Worm (Caenorhabditis elegans) whole organism, late embryonic: Measurements from ENCODE around the gene txbp-3.
A peak's percentile ranks its signal among the peaks of the same experiment; 100 is the strongest.

Experiments
- C38D4.7 ChIP-seq: fragments of 200-800 bp; sonication (Bioruptor generic); optimal IDR thresholded peaks from 2 replicates; lab custom pipeline; 2018; ENCODE audit warnings: mild to moderate bottlenecking, missing genetic modification characterization, moderate library complexity, missing compliant biosample characterization
- F13H6.1 ChIP-seq: sonication (generic microtip); optimal IDR thresholded peaks from 2 replicates; lab custom pipeline; 2016; ENCODE audit warnings: missing genetic modification characterization, missing compliant biosample characterization
- K09A11.1 ChIP-seq: sonication (generic microtip); optimal IDR thresholded peaks from 2 replicates; lab custom pipeline; 2017; ENCODE audit warnings: antibody characterized with exemption, mild to moderate bottlenecking, missing genetic modification characterization, missing compliant biosample characterization; ENCODE audit not compliant: insufficient read depth
- T23F11.4 ChIP-seq: fragments of 200-800 bp; sonication (Bioruptor generic); optimal IDR thresholded peaks from 2 replicates; lab custom pipeline; 2018; ENCODE audit warnings: mild to moderate bottlenecking, missing genetic modification characterization, missing compliant biosample characterization
- ahr-1 ChIP-seq: sonication (generic microtip); optimal IDR thresholded peaks from 2 replicates; lab custom pipeline; 2016; ENCODE audit warnings: missing genetic modification characterization, missing compliant biosample characterization
- ceh-2 ChIP-seq: sonication (generic microtip); optimal IDR thresholded peaks from 2 replicates; lab custom pipeline; 2016; ENCODE audit warnings: missing genotype, missing genetic modification characterization, missing compliant biosample characterization
- ceh-24 ChIP-seq: sonication (generic microtip); optimal IDR thresholded peaks from 2 replicates; lab custom pipeline; 2016; ENCODE audit warnings: mild to moderate bottlenecking, missing genetic modification characterization, missing compliant biosample characterization
- ceh-30 ChIP-seq: fragments of 150-350 bp; optimal IDR thresholded peaks from 2 replicates; lab custom pipeline; 2014; ENCODE audit warnings: missing biosample characterization, missing genetic modification characterization
- ceh-31 ChIP-seq: sonication (generic microtip); optimal IDR thresholded peaks from 2 replicates; lab custom pipeline; 2016; ENCODE audit warnings: missing genetic modification characterization, missing compliant biosample characterization
- ceh-34 ChIP-seq: sonication (generic microtip); optimal IDR thresholded peaks from 2 replicates; lab custom pipeline; 2016; ENCODE audit warnings: mild to moderate bottlenecking, missing genetic modification characterization, missing compliant biosample characterization
- ceh-6 ChIP-seq: fragments of 200-800 bp; sonication (Bioruptor generic); optimal IDR thresholded peaks from 2 replicates; lab custom pipeline; 2018; ENCODE audit warnings: mild to moderate bottlenecking, missing genetic modification characterization, missing compliant biosample characterization
- ceh-9 ChIP-seq: sonication (generic microtip); optimal IDR thresholded peaks from 2 replicates; lab custom pipeline; 2016; ENCODE audit warnings: mild to moderate bottlenecking, missing genetic modification characterization, inconsistent platforms, missing compliant biosample characterization
- dmd-4 ChIP-seq: sonication (generic microtip); optimal IDR thresholded peaks from 2 replicates; lab custom pipeline; 2016; ENCODE audit warnings: borderline replicate concordance, missing genetic modification characterization, missing compliant biosample characterization
- elt-2 ChIP-seq: sonication (generic microtip); optimal IDR thresholded peaks from 2 replicates; lab custom pipeline; 2016; ENCODE audit warnings: missing genetic modification reagents, missing genetic modification characterization, missing compliant biosample characterization
- ets-4 ChIP-seq: sonication (generic microtip); optimal IDR thresholded peaks from 2 replicates; lab custom pipeline; 2016; ENCODE audit warnings: missing genetic modification characterization, missing compliant biosample characterization
- gmeb-2 ChIP-seq: sonication (generic microtip); optimal IDR thresholded peaks from 2 replicates; lab custom pipeline; 2016; ENCODE audit warnings: missing genetic modification characterization, inconsistent platforms, missing compliant biosample characterization
- hlh-6 ChIP-seq: sonication (generic microtip); optimal IDR thresholded peaks from 2 replicates; lab custom pipeline; 2016; ENCODE audit warnings: missing genotype, missing genetic modification characterization, missing compliant biosample characterization
- hlh-8 ChIP-seq: sonication (generic microtip); optimal IDR thresholded peaks from 2 replicates; lab custom pipeline; 2016; ENCODE audit warnings: missing genotype, missing genetic modification characterization, missing compliant biosample characterization
- lin-11 ChIP-seq: fragments of 200-800 bp; sonication (Bioruptor generic); optimal IDR thresholded peaks from 2 replicates; lab custom pipeline; 2018; ENCODE audit warnings: mild to moderate bottlenecking, missing genetic modification characterization, missing compliant biosample characterization
- madf-2 ChIP-seq: sonication (generic microtip); optimal IDR thresholded peaks from 2 replicates; lab custom pipeline; 2017; ENCODE audit warnings: missing genetic modification characterization, missing compliant biosample characterization
- nfya-1 ChIP-seq: sonication (generic microtip); optimal IDR thresholded peaks from 2 replicates; lab custom pipeline; 2017; ENCODE audit warnings: missing genetic modification characterization, mild to moderate bottlenecking, missing compliant biosample characterization, antibody characterized with exemption, moderate library complexity
- nhr-11 ChIP-seq: fragments of 150-350 bp; optimal IDR thresholded peaks from 2 replicates; lab custom pipeline; 2014; ENCODE audit warnings: missing biosample characterization, missing genetic modification characterization
- rnt-1 ChIP-seq: sonication (generic microtip); optimal IDR thresholded peaks from 2 replicates; lab custom pipeline; 2016; ENCODE audit warnings: missing genetic modification characterization, missing compliant biosample characterization
- sox-2 ChIP-seq: fragments of 200-800 bp; sonication (Bioruptor generic); IDR thresholded peaks from 2 replicates; pipeline ENCODE4 v1.3.6; 2022; ENCODE audit warnings: missing genetic modification reagents, missing genetic modification characterization, missing compliant biosample characterization
- syd-9 ChIP-seq: sonication (generic microtip); optimal IDR thresholded peaks from 2 replicates; lab custom pipeline; 2016; ENCODE audit warnings: mild to moderate bottlenecking, missing genetic modification characterization, moderate library complexity, missing compliant biosample characterization
- tbx-2 ChIP-seq: sonication (generic microtip); optimal IDR thresholded peaks from 2 replicates; lab custom pipeline; 2016; ENCODE audit warnings: missing genetic modification characterization, missing compliant biosample characterization
- unc-86 ChIP-seq: sonication (generic microtip); optimal IDR thresholded peaks from 2 replicates; lab custom pipeline; 2016; ENCODE audit warnings: missing genetic modification characterization, missing compliant biosample characterization
- zip-5 ChIP-seq: sonication (generic microtip); optimal IDR thresholded peaks from 2 replicates; lab custom pipeline; 2016; ENCODE audit warnings: missing genetic modification characterization, missing compliant biosample characterization
- ztf-16 ChIP-seq: sonication (generic microtip); optimal IDR thresholded peaks from 2 replicates; lab custom pipeline; 2017; ENCODE audit warnings: missing genetic modification characterization, missing compliant biosample characterization

The txbp-3 gene

ce11 chrIII:5006881-5007280, 40.4 kb downstream of the txbp-3 start, which contains the start of gene R144.12:
TSS of gene R144.12 (minus strand) at chrIII:5006981.
- TF ChIP-seq tbx-2 = no peak
- no peak for TF ChIP-seq ceh-34
- TF ChIP-seq ahr-1 (tag; lab: Kevin White, UChicago) = no peak
- no peak for TF ChIP-seq syd-9 (tag; lab: Kevin White, UChicago)
- TF ChIP-seq zip-5 (tag; lab: Kevin White, UChicago) = no peak
- TF ChIP-seq ceh-24 (tag; lab: Kevin White, UChicago) = no peak

ce11 chrIII:5004621-5005020, 42.6 kb downstream of the txbp-3 start, which contains the start of gene R144.6:
TSS of gene R144.6 (minus strand) at chrIII:5004721.
- TF ChIP-seq sox-2 (no peak), hlh-8 (tag; lab: Kevin White, UChicago) (no peak), tbx-2 (no peak), syd-9 (tag; lab: Kevin White, UChicago) (no peak), ceh-34 (no peak), nhr-11 (tag; lab: Kevin White, UChicago) (no peak), C38D4.7 (GFP tag; lab: Kevin White, UChicago) (no peak), elt-2 (tag; lab: Kevin White, UChicago) (no peak), unc-86 (no peak), rnt-1 (no peak), ztf-16 (tag; lab: Kevin White, UChicago) (no peak)

ce11 chrIII:5002231-5002630, 45.0 kb downstream of the txbp-3 start, which contains the start of gene R144.10:
TSS of gene R144.10 (minus strand) at chrIII:5002331.
- TF ChIP-seq ceh-30 (tag; lab: Kevin White, UChicago) = no peak
- TF ChIP-seq madf-2 = no peak
- TF ChIP-seq ceh-6 = no peak
- TF ChIP-seq ceh-34 = no peak
- TF ChIP-seq ceh-9 (tag; lab: Kevin White, UChicago) = no peak
- TF ChIP-seq hlh-6 (tag; lab: Kevin White, UChicago) = no peak
- no peak for TF ChIP-seq ztf-16 (tag; lab: Kevin White, UChicago)
- TF ChIP-seq gmeb-2 (tag; lab: Kevin White, UChicago) = no peak

ce11 chrIII:4998956-4999425, 48.3 kb downstream of the txbp-3 start, which contains the start of gene smcr-8:
TSS of gene smcr-8 (plus strand) at chrIII:4999375.
- TF ChIP-seq ets-4 (tag; lab: Kevin White, UChicago) = peak; percentile 73
- no peak for TF ChIP-seq lin-11 (tag; lab: Kevin White, UChicago)
- TF ChIP-seq ceh-2 (tag; lab: Kevin White, UChicago) = peak; percentile 24
- TF ChIP-seq F13H6.1 (tag; lab: Kevin White, UChicago) = no peak

- no peak for TF ChIP-seq T23F11.4 (GFP tag; lab: Kevin White, UChicago)
- peak; percentile 14 for TF ChIP-seq nfya-1
- no peak for TF ChIP-seq K09A11.1
- no peak for TF ChIP-seq nhr-11 (tag; lab: Kevin White, UChicago)
- no peak for TF ChIP-seq F13H6.1 (tag; lab: Kevin White, UChicago)
- no peak for TF ChIP-seq C38D4.7 (GFP tag; lab: Kevin White, UChicago)
- no peak for TF ChIP-seq ceh-31
- no peak for TF ChIP-seq dmd-4 (tag; lab: Kevin White, UChicago)
Observed at ce11 chrIII:4998111-4998859, 49.0 kb downstream of the txbp-3 start, which contains the start of gene tmem-131. TSS of gene tmem-131 (minus strand) at chrIII:4998161.
